Worm (Caenorhabditis elegans): ENCODE results near the gene srv-30.

- no peak for TF ChIP-seq fkh-10 (GFP tag; optimal IDR thresholded peaks at IDR 0.05)
- TF ChIP-seq tlp-1 (tag; optimal IDR thresholded peaks at IDR 0.05): no peak
- no peak for TF ChIP-seq nhr-12 (tag; optimal IDR thresholded peaks at IDR 0.05)
- no peak for TF ChIP-seq unc-62 (GFP tag; optimal IDR thresholded peaks at IDR 0.05)
- no peak for TF ChIP-seq nhr-28 (tag; optimal IDR thresholded peaks at IDR 0.05)
- no peak for TF ChIP-seq ama-1 (optimal IDR thresholded peaks at IDR 0.05)
- TF ChIP-seq lsy-2 (tag; optimal IDR thresholded peaks at IDR 0.05): no peak
- no peak for TF ChIP-seq jun-1 (tag; optimal IDR thresholded peaks at IDR 0.05)
- no peak for TF ChIP-seq unc-130 (tag; optimal IDR thresholded peaks at IDR 0.05)
- TF ChIP-seq ets-5 (GFP tag; IDR thresholded peaks at IDR 0.05): no peak
- no peak for TF ChIP-seq lin-13 (GFP tag; optimal IDR thresholded peaks at IDR 0.05)
- no peak for TF ChIP-seq C04F5.9 (tag; optimal IDR thresholded peaks at IDR 0.05)
- TF ChIP-seq efl-3 (GFP tag; optimal IDR thresholded peaks at IDR 0.05): no peak
- TF ChIP-seq nhr-237 (tag; optimal IDR thresholded peaks at IDR 0.05): no peak
Observed at ce11 chrIV:6284277-6284676, 15.0 kb upstream of the srv-30 start, which contains the start of gene ops-1.

Data from whole organism, L1 larva.